Worm (Caenorhabditis elegans) whole organism, L1 larva: Measurements from ENCODE around the gene glt-5.

Source experiments
- C04F5.9 ChIP-seq: sonication (generic microtip); optimal IDR thresholded peaks from 2 replicates; lab custom pipeline; 2016; ENCODE audit warnings: missing genetic modification characterization, missing compliant biosample characterization
- F16B12.6 ChIP-seq: fragments of 150-350 bp; optimal IDR thresholded peaks from 2 replicates; lab custom pipeline; 2014; ENCODE audit warnings: missing biosample characterization, missing genetic modification characterization
- Y116A8C.19 ChIP-seq: sonication (generic microtip); optimal IDR thresholded peaks from 2 replicates; lab custom pipeline; 2016; ENCODE audit warnings: missing compliant biosample characterization, missing genetic modification characterization, borderline replicate concordance
- alr-1 ChIP-seq: fragments of 200-800 bp; sonication (Bioruptor generic); optimal IDR thresholded peaks from 2 replicates; lab custom pipeline; 2018; ENCODE audit warnings: borderline replicate concordance, mild to moderate bottlenecking, missing genetic modification characterization, missing compliant biosample characterization
- aly-2 ChIP-seq: fragments of 150-350 bp; optimal IDR thresholded peaks from 2 replicates; lab custom pipeline; 2014; ENCODE audit warnings: missing biosample characterization, missing genetic modification characterization
- ama-1 ChIP-seq: fragments of 150-350 bp; optimal IDR thresholded peaks from 2 replicates; lab custom pipeline; 2014
- blmp-1 ChIP-seq: fragments of 150-350 bp; optimal IDR thresholded peaks from 2 replicates; lab custom pipeline; 2014; ENCODE audit warnings: missing biosample characterization, missing genetic modification characterization
- ceh-63 ChIP-seq: fragments of 200-800 bp; sonication (Bioruptor generic); optimal IDR thresholded peaks from 2 replicates; lab custom pipeline; 2018; ENCODE audit warnings: mild to moderate bottlenecking, missing genetic modification characterization, missing compliant biosample characterization
- ceh-82 ChIP-seq, 3 experiments: fragments of 150-350 bp in 1 of 3; sonication (generic microtip) in 2 of 3; optimal IDR thresholded peaks; 2 replicates each; lab custom pipeline; 2014 to 2017; ENCODE audit warnings: missing biosample characterization in 3 of 3, missing genetic modification characterization in 3 of 3
- ceh-88 ChIP-seq: fragments of 200-800 bp; sonication (Bioruptor generic); IDR thresholded peaks from 2 replicates; pipeline ENCODE4 v1.3.6; 2022; ENCODE audit warnings: missing genetic modification characterization, missing compliant biosample characterization
- dpl-1 ChIP-seq, 3 experiments: fragments of 150-350 bp in 2 of 3; sonication (generic microtip) in 1 of 3; optimal IDR thresholded peaks; 2 replicates each; lab custom pipeline; 2014 to 2017; ENCODE audit warnings: missing biosample characterization in 3 of 3, missing genetic modification characterization in 3 of 3, missing genetic modification reagents in 3 of 3
- dsc-1 ChIP-seq: sonication (generic microtip); optimal IDR thresholded peaks from 2 replicates; lab custom pipeline; 2016; ENCODE audit warnings: mild to moderate bottlenecking, missing genetic modification characterization, missing compliant biosample characterization
- efl-1 ChIP-seq, 4 experiments: fragments of 150-350 bp; optimal IDR thresholded peaks in 3 of 4; peaks in 1 of 4; 1 replicate in 1 of 4; 2 replicates in 3 of 4; lab custom pipeline; 2014; ENCODE audit warnings: missing biosample characterization in 2 of 4, missing genetic modification characterization in 2 of 4, missing genetic modification reagents in 2 of 4
- egl-27 ChIP-seq, 2 experiments: fragments of 150-350 bp in 1 of 2; sonication (generic microtip); optimal IDR thresholded peaks; 3 replicates each; lab custom pipeline; 2017 to 2018; ENCODE audit warnings: missing biosample characterization in 2 of 2, missing genetic modification characterization in 2 of 2, missing genetic modification reagents in 2 of 2
- elt-2 ChIP-seq: sonication (generic microtip); optimal IDR thresholded peaks from 2 replicates; lab custom pipeline; 2016; ENCODE audit warnings: missing genetic modification characterization, mild to moderate bottlenecking, inconsistent platforms, missing compliant biosample characterization, missing genetic modification reagents
- elt-3 ChIP-seq, 6 experiments: fragments of 150-350 bp in 1 of 6; sonication (generic microtip); optimal IDR thresholded peaks; 2 replicates each; lab custom pipeline; 2017 to 2018; ENCODE audit warnings: missing biosample characterization in 6 of 6, missing genetic modification characterization in 6 of 6, inconsistent platforms in 1 of 6
- ets-5 ChIP-seq: fragments of 200-800 bp; sonication (Bioruptor generic); IDR thresholded peaks from 2 replicates; pipeline ENCODE4 v1.3.6; 2022; ENCODE audit warnings: missing genetic modification characterization, missing compliant biosample characterization
- fkh-10 ChIP-seq: sonication (generic microtip); optimal IDR thresholded peaks from 2 replicates; lab custom pipeline; 2017; ENCODE audit warnings: missing biosample characterization, missing genetic modification reagents, missing genetic modification characterization
- fkh-4 ChIP-seq: sonication (generic microtip); optimal IDR thresholded peaks from 2 replicates; lab custom pipeline; 2016; ENCODE audit warnings: missing compliant biosample characterization, missing genetic modification characterization, borderline replicate concordance
- fos-1 ChIP-seq: fragments of 150-350 bp; optimal IDR thresholded peaks from 2 replicates; lab custom pipeline; 2014; ENCODE audit warnings: missing biosample characterization, missing genetic modification characterization
- grh-1 ChIP-seq: fragments of 200-800 bp; sonication (Bioruptor generic); IDR thresholded peaks from 2 replicates; pipeline ENCODE4 v1.3.6; 2022; ENCODE audit warnings: missing genetic modification reagents, missing genetic modification characterization, missing compliant biosample characterization
- hlh-17 ChIP-seq: fragments of 200-800 bp; sonication (Bioruptor generic); optimal IDR thresholded peaks from 2 replicates; lab custom pipeline; 2018; ENCODE audit warnings: missing genetic modification characterization, mild to moderate bottlenecking, missing compliant biosample characterization, moderate library complexity, borderline replicate concordance
- hlh-4 ChIP-seq: sonication (generic microtip); optimal IDR thresholded peaks from 2 replicates; lab custom pipeline; 2016; ENCODE audit warnings: mild to moderate bottlenecking, missing genetic modification characterization, missing compliant biosample characterization
- hpl-2 ChIP-seq: fragments of 150-350 bp; optimal IDR thresholded peaks from 2 replicates; lab custom pipeline; 2014; ENCODE audit warnings: missing biosample characterization, missing genetic modification reagents, missing genetic modification characterization
- jun-1 ChIP-seq: fragments of 150-350 bp; optimal IDR thresholded peaks from 2 replicates; lab custom pipeline; 2014; ENCODE audit warnings: missing biosample characterization, missing genetic modification reagents, missing genetic modification characterization
- lin-15B ChIP-seq: fragments of 150-350 bp; sonication (generic microtip); optimal IDR thresholded peaks from 3 replicates; lab custom pipeline; 2014; ENCODE audit warnings: missing biosample characterization, missing genetic modification characterization
- lin-35 ChIP-seq, 2 experiments: fragments of 150-350 bp; optimal IDR thresholded peaks; 2 replicates each; lab custom pipeline; 2014; ENCODE audit warnings: missing biosample characterization in 2 of 2, missing genetic modification characterization in 2 of 2, missing genetic modification reagents in 2 of 2
- lin-39 ChIP-seq: fragments of 150-350 bp; optimal IDR thresholded peaks from 2 replicates; lab custom pipeline; 2014; ENCODE audit warnings: missing biosample characterization, missing genetic modification reagents, missing genetic modification characterization
- lir-3 ChIP-seq: sonication (generic microtip); optimal IDR thresholded peaks from 2 replicates; lab custom pipeline; 2016; ENCODE audit warnings: mild to moderate bottlenecking, missing genetic modification characterization, moderate library complexity, missing compliant biosample characterization; ENCODE audit not compliant: poor library complexity
- mab-9 ChIP-seq: fragments of 200-800 bp; sonication (Bioruptor generic); IDR thresholded peaks from 2 replicates; pipeline ENCODE4 v1.3.6; 2022; ENCODE audit warnings: missing genetic modification reagents, missing genetic modification characterization, missing compliant biosample characterization
- mdl-1 ChIP-seq, 2 experiments: fragments of 150-350 bp; optimal IDR thresholded peaks; 2 replicates each; lab custom pipeline; 2014 to 2017; ENCODE audit warnings: missing biosample characterization in 2 of 2, missing genetic modification characterization in 2 of 2, inconsistent platforms in 1 of 2
- nhr-11 ChIP-seq: fragments of 150-350 bp; optimal IDR thresholded peaks from 2 replicates; lab custom pipeline; 2014; ENCODE audit warnings: missing biosample characterization, missing genetic modification characterization
- nhr-19 ChIP-seq: fragments of 200-800 bp; sonication (Bioruptor generic); conservative IDR thresholded peaks from 2 replicates; pipeline ENCODE4 v1.3.6; 2022; ENCODE audit warnings: missing genetic modification characterization, missing compliant biosample characterization
- nhr-28 ChIP-seq: fragments of 150-350 bp; optimal IDR thresholded peaks from 2 replicates; lab custom pipeline; 2014; ENCODE audit warnings: missing biosample characterization, missing genetic modification characterization
- nhr-47 ChIP-seq: sonication (generic microtip); optimal IDR thresholded peaks from 2 replicates; lab custom pipeline; 2016; ENCODE audit warnings: mild to moderate bottlenecking, missing genetic modification characterization, moderate library complexity, missing compliant biosample characterization
- nhr-76 ChIP-seq: sonication (generic microtip); optimal IDR thresholded peaks from 2 replicates; lab custom pipeline; 2017; ENCODE audit warnings: missing biosample characterization, missing genetic modification characterization
- nhr-84 ChIP-seq: sonication (generic microtip); optimal IDR thresholded peaks from 2 replicates; lab custom pipeline; 2017; ENCODE audit warnings: missing biosample characterization, missing genetic modification characterization
- nhr-85 ChIP-seq: sonication (generic microtip); peaks from one replicate; lab custom pipeline; 2016; ENCODE audit warnings: missing genetic modification characterization, inconsistent platforms, missing compliant biosample characterization
- pqm-1 ChIP-seq: sonication (generic microtip); optimal IDR thresholded peaks from 3 replicates; lab custom pipeline; 2017; ENCODE audit warnings: missing biosample characterization, missing genetic modification characterization
- rnt-1 ChIP-seq: sonication (generic microtip); optimal IDR thresholded peaks from 2 replicates; lab custom pipeline; 2016; ENCODE audit warnings: mild to moderate bottlenecking, missing genetic modification characterization, moderate library complexity, missing compliant biosample characterization
- snpc-4 ChIP-seq: fragments of 150-350 bp; optimal IDR thresholded peaks from 2 replicates; lab custom pipeline; 2014; ENCODE audit warnings: missing biosample characterization, missing genetic modification characterization
- snu-23 ChIP-seq: sonication (generic microtip); optimal IDR thresholded peaks from 2 replicates; lab custom pipeline; 2016; ENCODE audit warnings: missing genetic modification characterization, missing compliant biosample characterization
- sox-4 ChIP-seq: sonication (generic microtip); optimal IDR thresholded peaks from 2 replicates; lab custom pipeline; 2016; ENCODE audit warnings: missing genetic modification characterization, missing compliant biosample characterization
- sptf-1 ChIP-seq: fragments of 150-350 bp; optimal IDR thresholded peaks from 2 replicates; lab custom pipeline; 2014; ENCODE audit warnings: missing biosample characterization, missing genetic modification characterization
- sup-37 ChIP-seq: fragments of 200-800 bp; sonication (Bioruptor generic); optimal IDR thresholded peaks from 2 replicates; lab custom pipeline; 2018; ENCODE audit warnings: mild to moderate bottlenecking, missing genetic modification characterization, missing compliant biosample characterization
- swsn-7 ChIP-seq: sonication (generic microtip); optimal IDR thresholded peaks from 2 replicates; lab custom pipeline; 2016; ENCODE audit warnings: missing genetic modification characterization, missing compliant biosample characterization
- unc-130 ChIP-seq: fragments of 150-350 bp; optimal IDR thresholded peaks from 2 replicates; lab custom pipeline; 2017; ENCODE audit warnings: missing biosample characterization, missing genetic modification characterization, inconsistent platforms
- unc-62 ChIP-seq: fragments of 150-350 bp; optimal IDR thresholded peaks from 2 replicates; lab custom pipeline; 2014; ENCODE audit warnings: missing biosample characterization, missing genetic modification reagents, missing genetic modification characterization
- unc-98 ChIP-seq: fragments of 200-800 bp; sonication (Bioruptor generic); IDR thresholded peaks from 2 replicates; pipeline ENCODE4 v1.3.6; 2022; ENCODE audit warnings: missing genetic modification characterization, missing compliant biosample characterization
- ztf-11 ChIP-seq, 2 experiments: sonication (generic microtip); optimal IDR thresholded peaks; 2 replicates each; lab custom pipeline; 2016 to 2017; ENCODE audit warnings: missing genetic modification characterization in 2 of 2, missing biosample characterization in 1 of 2, missing compliant biosample characterization in 1 of 2

The glt-5 gene

ce11 chrII:9671308-9671707 lies 37.4 kb downstream of the glt-5 start, which contains the start of gene ZK1320.7:
Gene ZK1320.7 (plus strand): TSS chrII:9671608.
- no peak for TF ChIP-seq ceh-82 (tag; optimal IDR thresholded peaks at IDR 0.05; lab: Kevin White, UChicago)
- no peak for TF ChIP-seq efl-1 (optimal IDR thresholded peaks at IDR 0.05; lab: Kevin White, UChicago)
- TF ChIP-seq efl-1 (GFP tag; optimal IDR thresholded peaks at IDR 0.05 in 1 of 2; lab: Kevin White, UChicago) = peak in 1 of 2 experiments; percentile 1
- TF ChIP-seq, all 84 proteins: peak for 1

ce11 chrII:9668959-9669358 lies 39.7 kb downstream of the glt-5 start, which contains the start of gene taf-8:
Gene taf-8 (plus strand): TSS chrII:9669318.
- TF ChIP-seq elt-2 (tag; lab: Kevin White, UChicago) (no peak), nhr-11 (tag; lab: Kevin White, UChicago) (peak; percentile 60), ceh-88 (GFP tag; lab: Robert Waterston, UW) (0 out of 2 replicates have a peak, but pooled peaks have one; percentile 15), fkh-4 (tag; lab: Kevin White, UChicago) (no peak), egl-27 (tag; optimal IDR thresholded peaks at IDR 0.05; lab: Kevin White, UChicago) (no peak), snpc-4 (peak; percentile 33), ama-1 (no peak), nhr-76 (no peak), C04F5.9 (tag; lab: Kevin White, UChicago) (no peak), ztf-11 (tag; optimal IDR thresholded peaks at IDR 0.05; lab: Kevin White, UChicago) (peak in 1 of 2 experiments; percentile 34), lir-3 (tag; lab: Kevin White, UChicago) (peak; percentile 54), elt-3 (tag; optimal IDR thresholded peaks at IDR 0.05; lab: Kevin White, UChicago) (peak in 1 of 6 experiments; percentile 6), nhr-19 (GFP tag; lab: Robert Waterston, UW) (peak; percentile 74), sup-37 (no peak), mdl-1 (tag; optimal IDR thresholded peaks at IDR 0.05; lab: Kevin White, UChicago) (no peak), hlh-4 (tag; lab: Kevin White, UChicago) (no peak), nhr-85 (tag; lab: Kevin White, UChicago) (peak; percentile 84), hlh-17 (GFP tag; lab: Kevin White, UChicago) (no peak), mab-9 (GFP tag; lab: Robert Waterston, UW) (no peak), dpl-1 (GFP tag; optimal IDR thresholded peaks at IDR 0.05; lab: Kevin White, UChicago) (peak; percentile 41 to 70 (median 69)), lin-15B (peak; percentile 24), lin-35 (GFP tag; optimal IDR thresholded peaks at IDR 0.05; lab: Kevin White, UChicago) (peak; percentile 72 to 73), unc-130 (tag; lab: Kevin White, UChicago) (peak; percentile 23), fos-1 (peak; percentile 37), swsn-7 (tag; lab: Kevin White, UChicago) (peak; percentile 71), ets-5 (GFP tag; lab: Robert Waterston, UW) (no peak), sptf-1 (tag; lab: Kevin White, UChicago) (no peak), Y116A8C.19 (tag; lab: Kevin White, UChicago) (no peak), nhr-28 (tag; lab: Kevin White, UChicago) (no peak), jun-1 (no peak), nhr-84 (no peak), snu-23 (peak; percentile 78), hpl-2 (GFP tag; lab: Kevin White, UChicago) (no peak), dsc-1 (tag; lab: Kevin White, UChicago) (peak; percentile 52), fkh-10 (no peak), unc-62 (no peak), F16B12.6 (tag; lab: Kevin White, UChicago) (peak; percentile 31), nhr-47 (tag; lab: Kevin White, UChicago) (peak; percentile 79), ceh-63 (GFP tag; lab: Kevin White, UChicago) (no peak), lin-39 (tag; lab: Kevin White, UChicago) (peak; percentile 57), unc-98 (GFP tag; lab: Robert Waterston, UW) (no peak), sox-4 (tag; lab: Kevin White, UChicago) (no peak), blmp-1 (tag; lab: Kevin White, UChicago) (no peak), aly-2 (peak; percentile 31), rnt-1 (peak; percentile 62), pqm-1 (tag; lab: Kevin White, UChicago) (no peak), grh-1 (GFP tag; lab: Robert Waterston, UW) (no peak), alr-1 (tag; lab: Kevin White, UChicago) (no peak)
